Fruit fly (Drosophila melanogaster): Measurements from ENCODE around the gene CG4631.

CG4631 gene

dm6 chr2L:16590345-16591107 lies 16.6 kb upstream of the CG4631 start (continued):
- TF ChIP-seq CG3032 (tag; optimal IDR thresholded peaks at IDR 0.05) = peak; percentile 90
- TF ChIP-seq Blimp-1 (GFP tag; optimal IDR thresholded peaks at IDR 0.05) = no peak
- TF ChIP-seq CG11294 (GFP tag; IDR thresholded peaks at IDR 0.05) = no peak
- TF ChIP-seq Eip75B (GFP tag; optimal IDR thresholded peaks at IDR 0.05) = no peak
- no peak for TF ChIP-seq CG4318 (GFP tag; optimal IDR thresholded peaks at IDR 0.05)
- TF ChIP-seq fkh (GFP tag; optimal IDR thresholded peaks at IDR 0.05) = no peak
- TF ChIP-seq Gug (GFP tag; IDR thresholded peaks at IDR 0.05) = no peak
- no peak for TF ChIP-seq fd85E (GFP tag; optimal IDR thresholded peaks at IDR 0.05)
- peak; percentile 77 for TF ChIP-seq Eip78C (GFP tag)
- peak; percentile 47; the same call in 2 of the 3 replicates for TF ChIP-seq CG8119 (GFP tag; IDR thresholded peaks at IDR 0.05)

- TF ChIP-seq Hr4 (GFP tag; optimal IDR thresholded peaks at IDR 0.05) (peak; percentile 43), CG15336 (GFP tag; IDR thresholded peaks at IDR 0.05) (peak; percentile 13; the same call in 1 of the 2 replicates), CG8119 (GFP tag; IDR thresholded peaks at IDR 0.05) (peak; percentile 48; the same call in 2 of the 3 replicates), spab (GFP tag; optimal IDR thresholded peaks at IDR 0.05) (peak; percentile 61), Eip93F (GFP tag; optimal IDR thresholded peaks at IDR 0.05) (no peak), CG3919 (GFP tag; optimal IDR thresholded peaks at IDR 0.05) (peak; percentile 72), CG6854 (GFP tag; optimal IDR thresholded peaks at IDR 0.05) (no peak), achi (GFP tag; optimal IDR thresholded peaks at IDR 0.05) (peak; percentile 55), CG34406 (GFP tag; optimal IDR thresholded peaks at IDR 0.05) (peak; percentile 60), Smox (GFP tag; optimal IDR thresholded peaks at IDR 0.05) (no peak), svp (GFP tag) (peak; percentile 49), eg (GFP tag; IDR thresholded peaks at IDR 0.05) (no peak; the same call in 2 of the 3 replicates), CG3032 (tag; optimal IDR thresholded peaks at IDR 0.05) (peak; percentile 80), CG1621 (tag; optimal IDR thresholded peaks at IDR 0.05) (peak; percentile 66), fd85E (GFP tag; optimal IDR thresholded peaks at IDR 0.05) (no peak), Hr38 (GFP tag; optimal IDR thresholded peaks at IDR 0.05) (no peak), cyc (GFP tag; optimal IDR thresholded peaks at IDR 0.05) (no peak), CG8319 (GFP tag; optimal IDR thresholded peaks at IDR 0.05) (no peak), CG6276 (GFP tag; optimal IDR thresholded peaks at IDR 0.05) (no peak), CG7368 (GFP tag; optimal IDR thresholded peaks at IDR 0.05) (peak; percentile 22), dac (GFP tag; optimal IDR thresholded peaks at IDR 0.05) (no peak), fkh (GFP tag; optimal IDR thresholded peaks at IDR 0.05) (no peak), CG9139 (GFP tag; optimal IDR thresholded peaks at IDR 0.05) (peak; percentile 73), Ets96B (tag; optimal IDR thresholded peaks at IDR 0.05) (peak; percentile 91), lz (GFP tag; optimal IDR thresholded peaks at IDR 0.05) (peak; percentile 11), CG6163 (GFP tag; IDR thresholded peaks at IDR 0.05) (peak; percentile 82), Hr39 (GFP tag; optimal IDR thresholded peaks at IDR 0.05) (no peak), acj6 (GFP tag; optimal IDR thresholded peaks at IDR 0.05) (peak; percentile 51), fd59A (GFP tag; optimal IDR thresholded peaks at IDR 0.05) (peak; percentile 82), CG16779 (tag; optimal IDR thresholded peaks at IDR 0.05) (peak; percentile 69), Blimp-1 (GFP tag; optimal IDR thresholded peaks at IDR 0.05) (no peak), CG11294 (GFP tag; IDR thresholded peaks at IDR 0.05) (no peak), CG32006 (GFP tag; optimal IDR thresholded peaks at IDR 0.05) (no peak), Eip75B (GFP tag; optimal IDR thresholded peaks at IDR 0.05) (peak; percentile 24), CG11762 (GFP tag; optimal IDR thresholded peaks at IDR 0.05; ENCODE audit: insufficient read depth) (no peak), Sox14 (GFP tag; optimal IDR thresholded peaks at IDR 0.05) (no peak), CG10669 (GFP tag; optimal IDR thresholded peaks at IDR 0.05) (peak; percentile 78), pdm3 (GFP tag; optimal IDR thresholded peaks at IDR 0.05) (no peak), CG8632 (GFP tag; optimal IDR thresholded peaks at IDR 0.05) (peak; percentile 36), CG6808 (GFP tag; optimal IDR thresholded peaks at IDR 0.05) (peak; percentile 43), Ets21C (GFP tag; optimal IDR thresholded peaks at IDR 0.05) (no peak), Sox102F (GFP tag; optimal IDR thresholded peaks at IDR 0.05) (no peak), dsx (GFP tag; optimal IDR thresholded peaks at IDR 0.05; ENCODE audit: poor library complexity, severe bottlenecking) (peak; percentile 78), topi (GFP tag; optimal IDR thresholded peaks at IDR 0.05) (no peak), CG31627 (GFP tag; optimal IDR thresholded peaks at IDR 0.05) (no peak)
Observed at dm6 chr2L:16591480-16591879, 15.7 kb upstream of the CG4631 start.

Data from whole organism, prepupa.